Worm (Caenorhabditis elegans) whole organism, young adult: ENCODE data around the gene acp-1.
A peak's percentile ranks its signal among the peaks of the same experiment; 100 is the strongest.

ENCODE experiments used
- B0019.2 ChIP-seq: fragments of 200-800 bp; sonication (Bioruptor generic); conservative IDR thresholded peaks from 2 replicates; pipeline ENCODE4 v1.3.6; 2022; ENCODE audit warnings: missing genetic modification reagents, missing genetic modification characterization, missing compliant biosample characterization
- B0261.1 ChIP-seq: sonication (generic microtip); optimal IDR thresholded peaks from 2 replicates; lab custom pipeline; 2016; ENCODE audit warnings: mild to moderate bottlenecking, missing genetic modification characterization, moderate library complexity, missing compliant biosample characterization
- B0336.3 ChIP-seq: fragments of 200-800 bp; sonication (Bioruptor generic); IDR thresholded peaks from 2 replicates; pipeline ENCODE4 v1.3.6; 2022; ENCODE audit warnings: missing genetic modification characterization, missing compliant biosample characterization
- C06A6.2 ChIP-seq: fragments of 200-800 bp; sonication (Bioruptor generic); conservative IDR thresholded peaks from 2 replicates; pipeline ENCODE4 v1.3.6; 2022; ENCODE audit warnings: missing genetic modification characterization, missing compliant biosample characterization
- F23B12.7 ChIP-seq: sonication (generic microtip); optimal IDR thresholded peaks from 2 replicates; lab custom pipeline; 2017; ENCODE audit warnings: missing genetic modification characterization, mild to moderate bottlenecking, missing compliant biosample characterization, antibody characterized with exemption, moderate library complexity; ENCODE audit not compliant: insufficient read depth
- F37B4.10 ChIP-seq: fragments of 200-800 bp; sonication (Bioruptor generic); IDR thresholded peaks from 2 replicates; pipeline ENCODE4 v1.3.6; 2022; ENCODE audit warnings: missing genetic modification characterization, missing compliant biosample characterization
- F55B11.4 ChIP-seq: sonication (generic microtip); optimal IDR thresholded peaks from 2 replicates; lab custom pipeline; 2016; ENCODE audit warnings: missing compliant biosample characterization, missing genetic modification characterization, borderline replicate concordance; ENCODE audit not compliant: insufficient read depth
- Y53G8AR.9 ChIP-seq: fragments of 200-800 bp; sonication (Bioruptor generic); conservative IDR thresholded peaks from 2 replicates; pipeline ENCODE4 v1.3.6; 2022; ENCODE audit warnings: missing genetic modification reagents, missing genetic modification characterization, missing compliant biosample characterization
- Y56A3A.18 ChIP-seq: fragments of 200-800 bp; sonication (Bioruptor generic); IDR thresholded peaks from 2 replicates; pipeline ENCODE4 v1.3.6; 2022; ENCODE audit warnings: missing genetic modification reagents, missing genetic modification characterization, missing compliant biosample characterization
- aptf-2 ChIP-seq: fragments of 200-800 bp; sonication (Bioruptor generic); conservative IDR thresholded peaks from 2 replicates; pipeline ENCODE4 v1.3.6; 2022; ENCODE audit warnings: missing genetic modification reagents, missing genetic modification characterization, missing compliant biosample characterization
- atf-7 ChIP-seq: sonication (generic microtip); optimal IDR thresholded peaks from 2 replicates; lab custom pipeline; 2017; ENCODE audit warnings: mild to moderate bottlenecking, missing genetic modification characterization, missing compliant biosample characterization
- athp-1 ChIP-seq: sonication (generic microtip); optimal IDR thresholded peaks from 2 replicates; lab custom pipeline; 2017; ENCODE audit warnings: mild to moderate bottlenecking, missing genetic modification characterization, missing compliant biosample characterization
- attf-5 ChIP-seq: fragments of 200-800 bp; sonication (Bioruptor generic); optimal IDR thresholded peaks from 2 replicates; lab custom pipeline; 2018; ENCODE audit warnings: mild to moderate bottlenecking, missing genetic modification characterization, missing compliant biosample characterization
- ccch-3 ChIP-seq: fragments of 200-800 bp; sonication (Bioruptor generic); optimal IDR thresholded peaks from 2 replicates; lab custom pipeline; 2018; ENCODE audit warnings: mild to moderate bottlenecking, missing genetic modification characterization, missing compliant biosample characterization
- ceh-100 ChIP-seq: fragments of 200-800 bp; sonication (Bioruptor generic); IDR thresholded peaks from 2 replicates; pipeline ENCODE4 v1.3.6; 2022; ENCODE audit warnings: missing genetic modification reagents, missing genetic modification characterization, missing compliant biosample characterization
- chd-7 ChIP-seq: sonication (generic microtip); optimal IDR thresholded peaks from 2 replicates; lab custom pipeline; 2016; ENCODE audit warnings: mild to moderate bottlenecking, missing genetic modification characterization, moderate library complexity, missing compliant biosample characterization
- dox-1 ChIP-seq: fragments of 200-800 bp; sonication (Bioruptor generic); IDR thresholded peaks from 2 replicates; pipeline ENCODE4 v1.3.6; 2022; ENCODE audit warnings: missing genetic modification reagents, missing genetic modification characterization, missing compliant biosample characterization
- ekl-4 ChIP-seq: fragments of 200-800 bp; sonication (Bioruptor generic); IDR thresholded peaks from 2 replicates; pipeline ENCODE4 v1.3.6; 2022; ENCODE audit warnings: missing genetic modification reagents, missing genetic modification characterization, missing compliant biosample characterization
- gei-17 ChIP-seq: fragments of 200-800 bp; sonication (Bioruptor generic); optimal IDR thresholded peaks from 2 replicates; lab custom pipeline; 2018; ENCODE audit warnings: mild to moderate bottlenecking, missing genetic modification characterization, missing compliant biosample characterization
- hlh-12 ChIP-seq: sonication (generic microtip); optimal IDR thresholded peaks from 2 replicates; lab custom pipeline; 2016; ENCODE audit warnings: missing genetic modification characterization, missing compliant biosample characterization
- hsf-1 ChIP-seq: fragments of 200-800 bp; sonication (Bioruptor generic); IDR thresholded peaks from 2 replicates; pipeline ENCODE4 v1.3.6; 2022; ENCODE audit warnings: missing genetic modification reagents, missing genetic modification characterization, missing compliant biosample characterization
- lag-1 ChIP-seq: fragments of 200-800 bp; sonication (Bioruptor generic); IDR thresholded peaks from 2 replicates; pipeline ENCODE4 v1.3.6; 2022; ENCODE audit warnings: missing genetic modification reagents, missing genetic modification characterization, missing compliant biosample characterization
- let-607 ChIP-seq, 2 experiments: fragments of 200-800 bp in 1 of 2; sonication (Bioruptor generic) in 1 of 2; sonication (generic microtip) in 1 of 2; optimal IDR thresholded peaks; 2 replicates each; lab custom pipeline; 2016 to 2018; ENCODE audit warnings: mild to moderate bottlenecking in 2 of 2, missing compliant biosample characterization in 2 of 2, missing genetic modification characterization in 2 of 2, moderate library complexity in 2 of 2, missing genotype in 1 of 2
- lin-54 ChIP-seq: fragments of 200-800 bp; sonication (Bioruptor generic); optimal IDR thresholded peaks from 2 replicates; lab custom pipeline; 2018; ENCODE audit warnings: mild to moderate bottlenecking, missing genetic modification characterization, missing compliant biosample characterization
- lir-1 ChIP-seq: fragments of 200-800 bp; sonication (Bioruptor generic); conservative IDR thresholded peaks from 2 replicates; pipeline ENCODE4 v1.3.6; 2022; ENCODE audit warnings: missing genetic modification reagents, missing genetic modification characterization, missing compliant biosample characterization
- madf-10 ChIP-seq: sonication (generic microtip); optimal IDR thresholded peaks from 2 replicates; lab custom pipeline; 2016; ENCODE audit warnings: mild to moderate bottlenecking, missing genetic modification characterization, missing compliant biosample characterization
- madf-6 ChIP-seq: fragments of 200-800 bp; sonication (Bioruptor generic); IDR thresholded peaks from 2 replicates; pipeline ENCODE4 v1.3.6; 2022; ENCODE audit warnings: missing genetic modification reagents, missing genetic modification characterization, missing compliant biosample characterization
- nfyb-1 ChIP-seq: fragments of 200-800 bp; sonication (Bioruptor generic); IDR thresholded peaks from 2 replicates; pipeline ENCODE4 v1.3.6; 2022; ENCODE audit warnings: missing genetic modification reagents, missing genetic modification characterization, missing compliant biosample characterization
- nhr-80 ChIP-seq: sonication (generic microtip); optimal IDR thresholded peaks from 2 replicates; lab custom pipeline; 2016; ENCODE audit warnings: missing genetic modification characterization, missing compliant biosample characterization
- nhr-90 ChIP-seq: sonication (generic microtip); optimal IDR thresholded peaks from 2 replicates; lab custom pipeline; 2016; ENCODE audit warnings: missing genotype, mild to moderate bottlenecking, missing genetic modification characterization, missing compliant biosample characterization
- pbrm-1 ChIP-seq: fragments of 200-800 bp; sonication (Bioruptor generic); IDR thresholded peaks from 2 replicates; pipeline ENCODE4 v1.3.6; 2022; ENCODE audit warnings: missing genetic modification reagents, missing genetic modification characterization, missing compliant biosample characterization
- repo-1 ChIP-seq: sonication (generic microtip); optimal IDR thresholded peaks from 2 replicates; lab custom pipeline; 2017; ENCODE audit warnings: mild to moderate bottlenecking, missing genetic modification characterization, missing compliant biosample characterization
- rpc-1 ChIP-seq, 2 experiments: fragments of 150-350 bp in 1 of 2; sonication (generic microtip) in 1 of 2; optimal IDR thresholded peaks; 2 replicates each; lab custom pipeline; 2014 to 2018; ENCODE audit warnings: missing biosample characterization in 1 of 2, missing genetic modification characterization in 1 of 2, missing genetic modification reagents in 1 of 2, missing genotype in 1 of 2
- sdz-38 ChIP-seq: sonication (generic microtip); optimal IDR thresholded peaks from 2 replicates; lab custom pipeline; 2016; ENCODE audit warnings: missing genotype, missing genetic modification characterization, missing compliant biosample characterization
- snpc-4 ChIP-seq, 5 experiments: fragments of 150-350 bp in 1 of 5; sonication (generic microtip) in 4 of 5; optimal IDR thresholded peaks; 2 replicates each; lab custom pipeline; 2014 to 2018; ENCODE audit warnings: missing genetic modification characterization in 5 of 5, missing biosample characterization in 3 of 5, antibody characterized with exemption in 2 of 5, mild to moderate bottlenecking in 2 of 5, missing compliant biosample characterization in 2 of 5, missing genotype in 2 of 5, moderate library complexity in 2 of 5, missing genetic modification reagents in 1 of 5
- tlf-1 ChIP-seq: fragments of 200-800 bp; sonication (Bioruptor generic); optimal IDR thresholded peaks from 2 replicates; lab custom pipeline; 2018; ENCODE audit warnings: mild to moderate bottlenecking, missing genetic modification characterization, missing compliant biosample characterization
- ztf-28 ChIP-seq: fragments of 200-800 bp; sonication (Bioruptor generic); IDR thresholded peaks from 2 replicates; pipeline ENCODE4 v1.3.6; 2022; ENCODE audit warnings: missing genetic modification reagents, missing genetic modification characterization, missing compliant biosample characterization

Gene acp-1

DNA sequence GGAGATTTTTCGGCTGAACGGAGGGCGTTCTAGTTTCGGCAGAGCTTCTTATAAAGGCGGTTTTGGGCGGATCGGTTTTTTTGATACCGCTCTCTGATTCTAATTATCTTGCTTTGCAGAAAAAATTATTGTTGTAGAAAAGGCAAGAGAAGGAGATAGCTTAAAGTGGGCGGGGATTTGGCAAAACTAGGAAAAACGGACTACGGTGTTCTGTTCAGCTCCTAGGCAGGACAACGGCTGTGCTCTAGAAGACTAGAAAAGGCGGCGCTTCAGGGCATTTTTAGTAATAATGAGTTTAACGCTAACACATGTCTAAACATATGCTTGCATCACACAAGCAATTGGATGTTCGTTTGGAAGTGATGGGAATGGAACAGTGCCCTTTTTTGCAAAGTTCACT lies 33.8 kb upstream of the acp-1 start, which contains the start of gene C04F6.7:
Gene C04F6.7 (minus strand): TSS at position 101 of the 400 bp plus-strand sequence.
- no peak for TF ChIP-seq ccch-3 (GFP tag; lab: Kevin White, UChicago)
- TF ChIP-seq B0019.2 (GFP tag; lab: Robert Waterston, UW), result no peak
- no peak for TF ChIP-seq lir-1
- no peak for TF ChIP-seq B0261.1 (tag; lab: Kevin White, UChicago)
- TF ChIP-seq lag-1 (GFP tag; lab: Robert Waterston, UW), result no peak
- TF ChIP-seq, all 124 proteins: peak for 0

DNA sequence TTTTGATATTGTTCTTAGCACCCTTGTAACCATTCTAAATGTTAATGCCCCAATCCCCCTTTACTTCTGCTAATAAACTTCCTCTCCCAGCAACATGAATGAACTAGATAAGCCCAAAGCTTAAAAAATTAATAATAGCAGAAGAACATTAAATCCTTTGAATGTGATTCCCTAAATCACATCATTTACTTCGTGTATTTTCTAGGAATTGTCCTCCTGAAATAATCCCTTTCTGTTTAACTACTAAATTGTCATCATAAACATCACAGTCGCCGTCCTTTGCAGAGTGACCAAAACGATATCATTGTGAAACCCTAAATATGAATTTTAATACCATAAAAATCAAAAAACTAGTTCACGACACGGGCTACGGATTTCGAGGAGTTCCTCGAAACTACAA lies 30.8 kb upstream of the acp-1 start:
- no peak for TF ChIP-seq sdz-38 (tag; lab: Kevin White, UChicago)
- TF ChIP-seq athp-1 (tag; lab: Kevin White, UChicago), result no peak
- TF ChIP-seq F37B4.10, result no peak
- TF ChIP-seq F55B11.4 (tag; lab: Kevin White, UChicago), result no peak
- TF ChIP-seq, all 124 proteins: peak for 0

DNA sequence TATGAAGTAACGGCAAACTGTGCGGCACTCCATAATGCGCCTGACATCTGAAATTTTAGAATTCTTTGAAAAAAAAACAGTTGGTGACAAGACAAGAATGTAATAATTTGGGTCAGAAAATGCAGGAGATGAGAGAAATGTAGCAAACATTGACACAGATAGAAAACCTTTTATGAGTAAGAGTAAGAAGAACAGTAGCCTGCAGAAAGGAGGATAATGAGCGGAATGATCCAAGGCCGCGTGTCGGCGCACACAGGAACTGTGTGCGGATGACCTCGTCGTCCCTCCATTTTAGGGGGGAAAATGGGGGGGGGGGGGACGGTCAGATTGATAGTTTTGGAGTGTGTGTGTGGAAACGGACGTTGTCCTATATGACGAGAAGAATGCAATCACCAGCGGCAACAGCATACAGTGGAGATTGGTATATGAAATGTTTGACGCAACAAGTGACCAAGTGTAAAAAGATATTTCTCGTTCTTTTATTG lies 29.4 kb upstream of the acp-1 start, which contains the start of gene dhs-27:
Gene dhs-27 (minus strand): TSS at position 51 of the 485 bp plus-strand sequence.
- TF ChIP-seq ztf-28 (GFP tag; lab: Robert Waterston, UW), result no peak
- TF ChIP-seq, all 124 proteins: peak for 0

DNA sequence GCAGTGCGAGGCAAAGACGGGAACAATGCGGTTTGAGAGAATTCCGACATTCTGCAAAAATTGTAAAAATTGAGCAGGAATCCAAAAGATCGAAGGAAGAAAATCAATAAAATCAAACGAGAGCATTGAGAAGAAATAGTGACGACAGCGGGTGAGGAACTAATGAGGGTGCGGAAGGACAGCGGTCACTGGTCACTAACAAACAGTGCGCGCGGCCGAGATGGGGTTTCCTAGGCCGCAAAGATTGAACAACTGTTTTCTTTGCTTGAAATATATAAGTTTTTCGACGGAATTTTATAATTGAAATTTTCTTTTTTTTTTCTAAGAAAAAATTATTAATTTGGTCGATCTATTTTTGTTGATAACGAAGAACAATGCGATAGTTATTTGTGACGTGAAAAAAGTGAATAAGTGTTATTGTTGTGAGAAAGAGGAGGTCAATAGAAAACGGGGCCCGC lies 26.3 kb upstream of the acp-1 start, which contains the start of gene unc-78:
Gene unc-78 (minus strand): TSS at position 51 of the 458 bp plus-strand sequence.
- TF ChIP-seq nhr-80 (tag; lab: Kevin White, UChicago) (peak; percentile 12), rpc-1 (optimal IDR thresholded peaks at IDR 0.05; lab: Kevin White, UChicago) (no peak), rpc-1 (tag; optimal IDR thresholded peaks at IDR 0.05; lab: Kevin White, UChicago) (no peak)

DNA sequence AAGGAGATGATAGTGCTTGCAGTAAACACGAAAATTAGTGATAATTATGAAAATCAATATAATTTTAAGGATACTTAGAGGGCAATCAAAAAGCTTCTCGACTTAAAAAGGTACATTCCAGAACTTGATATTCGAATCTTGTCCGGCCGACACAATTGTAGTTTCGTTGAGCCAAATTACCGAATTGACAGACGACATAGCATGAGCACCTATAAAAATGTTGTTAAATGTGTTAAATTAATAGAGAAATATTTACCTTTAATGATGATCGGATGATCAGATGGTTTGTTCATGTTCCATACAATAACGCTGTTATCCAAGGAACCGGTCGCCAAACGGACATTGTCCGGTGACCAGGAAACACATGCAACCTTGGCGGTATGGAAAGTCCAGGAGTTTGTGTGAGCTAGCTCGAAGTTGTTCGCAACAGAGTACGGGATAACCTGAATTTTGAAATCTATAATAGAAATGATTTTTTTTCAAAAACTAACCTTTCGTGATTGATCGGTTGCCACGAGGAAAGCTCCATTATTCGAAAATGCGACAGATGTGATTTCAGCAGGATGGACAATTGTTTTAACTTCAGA lies 23.5 kb upstream of the acp-1 start:
- no peak for TF ChIP-seq hlh-12 (tag; lab: Kevin White, UChicago)
- TF ChIP-seq let-607 (tag; optimal IDR thresholded peaks at IDR 0.05; lab: Kevin White, UChicago), result peak in 1 of 2 experiments; percentile 2
- peak; percentile 85 for TF ChIP-seq repo-1 (tag; lab: Kevin White, UChicago)
- TF ChIP-seq madf-6, result no peak; the same call in 1 of the 2 replicates
- peak; percentile 22 for TF ChIP-seq lin-54 (GFP tag; lab: Kevin White, UChicago)
- peak; percentile 78 for TF ChIP-seq B0336.3 (GFP tag; lab: Robert Waterston, UW)
- TF ChIP-seq gei-17, result peak; percentile 62
- peak; percentile 50; the same call in 1 of the 2 replicates for TF ChIP-seq nfyb-1 (GFP tag; lab: Robert Waterston, UW)
- no peak for TF ChIP-seq F37B4.10
- no peak for TF ChIP-seq attf-5 (GFP tag; lab: Kevin White, UChicago)
- TF ChIP-seq hsf-1 (GFP tag; lab: Robert Waterston, UW), result 0 out of 2 replicates have a peak, but pooled peaks have one; percentile 38
- TF ChIP-seq ceh-100, result peak; percentile 25; the same call in 1 of the 2 replicates
- TF ChIP-seq pbrm-1, result peak; percentile 44
- 0 out of 2 replicates have a peak, but pooled peaks have one; percentile 21 for TF ChIP-seq C06A6.2
- peak; percentile 53 for TF ChIP-seq nhr-80 (tag; lab: Kevin White, UChicago)
- peak; percentile 81 for TF ChIP-seq Y56A3A.18 (GFP tag; lab: Robert Waterston, UW)
- TF ChIP-seq snpc-4 (GFP tag; optimal IDR thresholded peaks at IDR 0.05; lab: Kevin White, UChicago), result no peak
- TF ChIP-seq snpc-4 (tag; optimal IDR thresholded peaks at IDR 0.05; lab: Kevin White, UChicago), result peak in 1 of 4 experiments; percentile 25
- TF ChIP-seq atf-7 (tag; lab: Kevin White, UChicago), result peak; percentile 82
- peak; percentile 37 for TF ChIP-seq tlf-1 (GFP tag; lab: Kevin White, UChicago)
- no peak for TF ChIP-seq lag-1 (GFP tag; lab: Robert Waterston, UW)
- no peak for TF ChIP-seq aptf-2 (GFP tag; lab: Robert Waterston, UW)
- TF ChIP-seq Y53G8AR.9 (GFP tag; lab: Robert Waterston, UW), result peak; percentile 92; the same call in 1 of the 2 replicates
- TF ChIP-seq F23B12.7 (tag; lab: Kevin White, UChicago), result no peak
- peak; percentile 36 for TF ChIP-seq chd-7 (tag; lab: Kevin White, UChicago)
- TF ChIP-seq madf-10 (tag; lab: Kevin White, UChicago), result peak; percentile 49
- TF ChIP-seq nhr-90 (tag; lab: Kevin White, UChicago), result peak; percentile 61
- TF ChIP-seq dox-1 (GFP tag; lab: Robert Waterston, UW), result no peak
- TF ChIP-seq ccch-3 (GFP tag; lab: Kevin White, UChicago), result no peak
- TF ChIP-seq ekl-4 (GFP tag; lab: Robert Waterston, UW), result 0 out of 2 replicates have a peak, but pooled peaks have one; percentile 25
- TF ChIP-seq, all 124 proteins: peak for 20
